Worm (Caenorhabditis elegans): ENCODE measurements around the gene clc-6.

The clc-6 gene

ce11 chrV:11170564-11171329, 25.3 kb downstream of the clc-6 start:
- TF ChIP-seq hlh-13 (GFP tag; optimal IDR thresholded peaks at IDR 0.05) (no peak), madf-2 (tag; optimal IDR thresholded peaks at IDR 0.05) (no peak), elt-2 (tag; optimal IDR thresholded peaks at IDR 0.05) (no peak), ahr-1 (tag; optimal IDR thresholded peaks at IDR 0.05) (no peak)

ce11 chrV:11167745-11168144, 28.3 kb downstream of the clc-6 start:
- TF ChIP-seq hlh-8 (tag; optimal IDR thresholded peaks at IDR 0.05) (no peak), elt-2 (tag; optimal IDR thresholded peaks at IDR 0.05) (no peak), unc-42 (tag; optimal IDR thresholded peaks at IDR 0.05) (peak; percentile 42)

- TF ChIP-seq ama-1 (optimal IDR thresholded peaks at IDR 0.05): no peak
- no peak for TF ChIP-seq Y22D7AL.16 (tag; optimal IDR thresholded peaks at IDR 0.05)
- TF ChIP-seq fkh-6 (tag; optimal IDR thresholded peaks at IDR 0.05): no peak
- no peak for TF ChIP-seq fax-1 (tag; optimal IDR thresholded peaks at IDR 0.05)
- no peak for TF ChIP-seq rnt-1 (tag; optimal IDR thresholded peaks at IDR 0.05)
- TF ChIP-seq pax-1 (tag; optimal IDR thresholded peaks at IDR 0.05): no peak
- no peak for TF ChIP-seq ceh-45 (GFP tag; IDR thresholded peaks at IDR 0.05)
- no peak for TF ChIP-seq ttx-3 (tag; optimal IDR thresholded peaks at IDR 0.05)
- TF ChIP-seq ref-2 (tag; optimal IDR thresholded peaks at IDR 0.05): no peak
- no peak for TF ChIP-seq eyg-1 (tag; optimal IDR thresholded peaks at IDR 0.05)
- no peak for TF ChIP-seq nfya-1 (tag; optimal IDR thresholded peaks at IDR 0.05)
- no peak for TF ChIP-seq fkh-10 (GFP tag; optimal IDR thresholded peaks at IDR 0.05)
- TF ChIP-seq ceh-34 (tag; optimal IDR thresholded peaks at IDR 0.05): no peak
- TF ChIP-seq elt-2 (tag; optimal IDR thresholded peaks at IDR 0.05): no peak
- TF ChIP-seq ceh-6 (GFP tag; optimal IDR thresholded peaks at IDR 0.05): no peak
- TF ChIP-seq madf-2 (tag; optimal IDR thresholded peaks at IDR 0.05): no peak
- TF ChIP-seq ceh-18 (tag; optimal IDR thresholded peaks at IDR 0.05): no peak
- TF ChIP-seq dve-1 (tag; optimal IDR thresholded peaks at IDR 0.05): no peak
- TF ChIP-seq ahr-1 (tag; optimal IDR thresholded peaks at IDR 0.05): no peak
Observed at ce11 chrV:11164475-11164874, 31.5 kb downstream of the clc-6 start, which contains the start of gene srg-40. TSS of gene srg-40 (minus strand) at chrV:11164575.

- TF ChIP-seq npax-4 (tag; optimal IDR thresholded peaks at IDR 0.05) (no peak), ceh-31 (tag; optimal IDR thresholded peaks at IDR 0.05) (no peak), unc-55 (GFP tag; optimal IDR thresholded peaks at IDR 0.05) (no peak), gmeb-2 (tag; optimal IDR thresholded peaks at IDR 0.05) (no peak), ceh-22 (tag; optimal IDR thresholded peaks at IDR 0.05) (no peak), ceh-2 (tag; optimal IDR thresholded peaks at IDR 0.05) (no peak), ceh-48 (tag; optimal IDR thresholded peaks at IDR 0.05) (no peak)
Observed at ce11 chrV:11161791-11162190, 34.2 kb downstream of the clc-6 start, which contains the start of gene srg-41. TSS of gene srg-41 (minus strand) at chrV:11161891.

ce11 chrV:11157947-11158346, 38.1 kb downstream of the clc-6 start, which contains the start of gene srg-42:
TSS of gene srg-42 (minus strand) at chrV:11158047.
- TF ChIP-seq unc-55 (GFP tag; optimal IDR thresholded peaks at IDR 0.05) (no peak), rnt-1 (tag; optimal IDR thresholded peaks at IDR 0.05) (no peak), nhr-11 (tag; optimal IDR thresholded peaks at IDR 0.05) (no peak), pqm-1 (tag; optimal IDR thresholded peaks at IDR 0.05) (no peak), hlh-30 (tag; optimal IDR thresholded peaks at IDR 0.05; ENCODE audit: insufficient read depth) (no peak), ets-4 (tag; optimal IDR thresholded peaks at IDR 0.05) (no peak), ceh-22 (tag; optimal IDR thresholded peaks at IDR 0.05) (no peak), gmeb-2 (tag; optimal IDR thresholded peaks at IDR 0.05) (no peak), ahr-1 (tag; optimal IDR thresholded peaks at IDR 0.05) (no peak), elt-4 (tag; optimal IDR thresholded peaks at IDR 0.05) (no peak), unc-3 (GFP tag; conservative IDR thresholded peaks at IDR 0.05) (no peak), unc-3 (tag; optimal IDR thresholded peaks at IDR 0.05) (no peak), nhr-232 (tag; optimal IDR thresholded peaks at IDR 0.05) (no peak)
